Worm (Caenorhabditis elegans) whole organism, young adult: Measurements from ENCODE around the gene F53H4.2.
A peak's percentile ranks its signal among the peaks of the same experiment; 100 is the strongest.

Experiments
- B0336.3 ChIP-seq: fragments of 200-800 bp; sonication (Bioruptor generic); IDR thresholded peaks from 2 replicates; pipeline ENCODE4 v1.3.6; 2022; ENCODE audit warnings: missing genetic modification characterization, missing compliant biosample characterization
- C06A6.2 ChIP-seq: fragments of 200-800 bp; sonication (Bioruptor generic); conservative IDR thresholded peaks from 2 replicates; pipeline ENCODE4 v1.3.6; 2022; ENCODE audit warnings: missing genetic modification characterization, missing compliant biosample characterization
- C17E4.6 ChIP-seq: fragments of 200-800 bp; sonication (Bioruptor generic); IDR thresholded peaks from 2 replicates; pipeline ENCODE4 v1.3.6; 2022; ENCODE audit warnings: missing genetic modification reagents, missing genetic modification characterization, missing compliant biosample characterization
- F22D6.2 ChIP-seq: sonication (generic microtip); optimal IDR thresholded peaks from 2 replicates; lab custom pipeline; 2016; ENCODE audit warnings: mild to moderate bottlenecking, missing genetic modification characterization, missing compliant biosample characterization
- F39B2.1 ChIP-seq: fragments of 200-800 bp; sonication (Bioruptor generic); IDR thresholded peaks from 2 replicates; pipeline ENCODE4 v1.3.6; 2022; ENCODE audit warnings: missing genetic modification reagents, missing genetic modification characterization, missing compliant biosample characterization
- F57C9.4 ChIP-seq: sonication (generic microtip); optimal IDR thresholded peaks from 2 replicates; lab custom pipeline; 2017; ENCODE audit warnings: mild to moderate bottlenecking, missing genetic modification characterization, missing compliant biosample characterization
- K11D2.4 ChIP-seq: fragments of 200-800 bp; sonication (Bioruptor generic); IDR thresholded peaks from 2 replicates; pipeline ENCODE4 v1.3.6; 2022; ENCODE audit warnings: missing genetic modification reagents, missing genetic modification characterization, missing compliant biosample characterization
- K12H6.12 ChIP-seq: fragments of 200-800 bp; sonication (Bioruptor generic); optimal IDR thresholded peaks from 2 replicates; lab custom pipeline; 2018; ENCODE audit warnings: mild to moderate bottlenecking, missing genetic modification characterization, missing compliant biosample characterization
- Y53F4B.3 ChIP-seq: fragments of 200-800 bp; sonication (Bioruptor generic); IDR thresholded peaks from 2 replicates; pipeline ENCODE4 v1.3.6; 2022; ENCODE audit warnings: missing genetic modification reagents, missing genetic modification characterization, missing compliant biosample characterization
- Y53G8AR.9 ChIP-seq: fragments of 200-800 bp; sonication (Bioruptor generic); conservative IDR thresholded peaks from 2 replicates; pipeline ENCODE4 v1.3.6; 2022; ENCODE audit warnings: missing genetic modification reagents, missing genetic modification characterization, missing compliant biosample characterization
- Y95B8A.8 ChIP-seq: fragments of 200-800 bp; sonication (Bioruptor generic); IDR thresholded peaks from 2 replicates; pipeline ENCODE4 v1.3.6; 2022; ENCODE audit warnings: missing genetic modification reagents, missing genetic modification characterization, missing compliant biosample characterization
- akir-1 ChIP-seq: fragments of 200-800 bp; sonication (Bioruptor generic); optimal IDR thresholded peaks from 2 replicates; lab custom pipeline; 2018; ENCODE audit warnings: mild to moderate bottlenecking, missing genetic modification characterization, moderate library complexity, missing compliant biosample characterization
- atf-7 ChIP-seq: sonication (generic microtip); optimal IDR thresholded peaks from 2 replicates; lab custom pipeline; 2017; ENCODE audit warnings: mild to moderate bottlenecking, missing genetic modification characterization, missing compliant biosample characterization
- athp-1 ChIP-seq: sonication (generic microtip); optimal IDR thresholded peaks from 2 replicates; lab custom pipeline; 2017; ENCODE audit warnings: mild to moderate bottlenecking, missing genetic modification characterization, missing compliant biosample characterization
- attf-3 ChIP-seq: fragments of 200-800 bp; sonication (Bioruptor generic); conservative IDR thresholded peaks from 2 replicates; pipeline ENCODE4 v1.3.6; 2022; ENCODE audit warnings: missing genetic modification reagents, missing genetic modification characterization, missing compliant biosample characterization
- attf-6 ChIP-seq: fragments of 200-800 bp; sonication (Bioruptor generic); IDR thresholded peaks from 2 replicates; pipeline ENCODE4 v1.3.6; 2022; ENCODE audit warnings: missing genetic modification reagents, missing genetic modification characterization, missing compliant biosample characterization
- cebp-1 ChIP-seq, 2 experiments: fragments of 200-800 bp in 1 of 2; sonication (Bioruptor generic) in 1 of 2; sonication (generic microtip) in 1 of 2; IDR thresholded peaks in 1 of 2; optimal IDR thresholded peaks in 1 of 2; 2 replicates each; pipeline versions ENCODE4 v1.3.6 to Lab custom; 2017 to 2022; ENCODE audit warnings: missing compliant biosample characterization in 2 of 2, missing genetic modification characterization in 2 of 2, mild to moderate bottlenecking in 1 of 2, missing genetic modification reagents in 1 of 2, moderate library complexity in 1 of 2
- cebp-2 ChIP-seq: fragments of 200-800 bp; sonication (Bioruptor generic); IDR thresholded peaks from 2 replicates; pipeline ENCODE4 v1.3.6; 2022; ENCODE audit warnings: missing genetic modification characterization, missing compliant biosample characterization
- ceh-91 ChIP-seq: fragments of 200-800 bp; sonication (Bioruptor generic); IDR thresholded peaks from 2 replicates; pipeline ENCODE4 v1.3.6; 2022; ENCODE audit warnings: missing genetic modification reagents, missing genetic modification characterization, missing compliant biosample characterization
- chd-7 ChIP-seq: sonication (generic microtip); optimal IDR thresholded peaks from 2 replicates; lab custom pipeline; 2016; ENCODE audit warnings: mild to moderate bottlenecking, missing genetic modification characterization, moderate library complexity, missing compliant biosample characterization
- die-1 ChIP-seq: sonication (generic microtip); optimal IDR thresholded peaks from 2 replicates; lab custom pipeline; 2016; ENCODE audit warnings: missing genotype, mild to moderate bottlenecking, missing genetic modification characterization, missing compliant biosample characterization
- dox-1 ChIP-seq: fragments of 200-800 bp; sonication (Bioruptor generic); IDR thresholded peaks from 2 replicates; pipeline ENCODE4 v1.3.6; 2022; ENCODE audit warnings: missing genetic modification reagents, missing genetic modification characterization, missing compliant biosample characterization
- efl-1 ChIP-seq: fragments of 150-350 bp; optimal IDR thresholded peaks from 2 replicates; lab custom pipeline; 2014; ENCODE audit warnings: missing biosample characterization, missing genetic modification reagents, missing genetic modification characterization
- egl-18 ChIP-seq: fragments of 200-800 bp; sonication (Bioruptor generic); IDR thresholded peaks from 2 replicates; pipeline ENCODE4 v1.3.6; 2022; ENCODE audit warnings: missing genetic modification reagents, missing genetic modification characterization, missing compliant biosample characterization
- gei-17 ChIP-seq: fragments of 200-800 bp; sonication (Bioruptor generic); optimal IDR thresholded peaks from 2 replicates; lab custom pipeline; 2018; ENCODE audit warnings: mild to moderate bottlenecking, missing genetic modification characterization, missing compliant biosample characterization
- him-1 ChIP-seq: sonication (generic microtip); optimal IDR thresholded peaks from 2 replicates; lab custom pipeline; 2016; ENCODE audit warnings: missing genotype, missing genetic modification reagents, missing genetic modification characterization, missing compliant biosample characterization
- hlh-26 ChIP-seq: fragments of 200-800 bp; sonication (Bioruptor generic); conservative IDR thresholded peaks from 2 replicates; pipeline ENCODE4 v1.3.6; 2022; ENCODE audit warnings: missing genetic modification reagents, missing genetic modification characterization, missing compliant biosample characterization
- hmg-1.2 ChIP-seq: fragments of 200-800 bp; sonication (Bioruptor generic); IDR thresholded peaks from 2 replicates; pipeline ENCODE4 v1.3.6; 2022; ENCODE audit warnings: missing genetic modification reagents, missing genetic modification characterization, missing compliant biosample characterization
- hrde-1 ChIP-seq: sonication (generic microtip); optimal IDR thresholded peaks from 2 replicates; lab custom pipeline; 2016; ENCODE audit warnings: missing genetic modification characterization, mild to moderate bottlenecking, missing compliant biosample characterization, moderate library complexity, missing genotype, missing genetic modification reagents, borderline replicate concordance
- lin-40 ChIP-seq: sonication (generic microtip); optimal IDR thresholded peaks from 2 replicates; lab custom pipeline; 2016; ENCODE audit warnings: missing genetic modification characterization, mild to moderate bottlenecking, missing compliant biosample characterization, missing genotype, missing genetic modification reagents
- lin-54 ChIP-seq: fragments of 200-800 bp; sonication (Bioruptor generic); optimal IDR thresholded peaks from 2 replicates; lab custom pipeline; 2018; ENCODE audit warnings: mild to moderate bottlenecking, missing genetic modification characterization, missing compliant biosample characterization
- lir-1 ChIP-seq: fragments of 200-800 bp; sonication (Bioruptor generic); conservative IDR thresholded peaks from 2 replicates; pipeline ENCODE4 v1.3.6; 2022; ENCODE audit warnings: missing genetic modification reagents, missing genetic modification characterization, missing compliant biosample characterization
- lsl-1 ChIP-seq: fragments of 200-800 bp; sonication (Bioruptor generic); optimal IDR thresholded peaks from 2 replicates; lab custom pipeline; 2018; ENCODE audit warnings: mild to moderate bottlenecking, missing genetic modification characterization, moderate library complexity, missing compliant biosample characterization
- madf-10 ChIP-seq: sonication (generic microtip); optimal IDR thresholded peaks from 2 replicates; lab custom pipeline; 2016; ENCODE audit warnings: mild to moderate bottlenecking, missing genetic modification characterization, missing compliant biosample characterization
- madf-8 ChIP-seq: fragments of 200-800 bp; sonication (Bioruptor generic); conservative IDR thresholded peaks from 2 replicates; pipeline ENCODE4 v1.3.6; 2022; ENCODE audit warnings: missing genetic modification reagents, missing genetic modification characterization, missing compliant biosample characterization
- nfya-2 ChIP-seq: fragments of 200-800 bp; sonication (Bioruptor generic); IDR thresholded peaks from 2 replicates; pipeline ENCODE4 v1.3.6; 2022; ENCODE audit warnings: missing genetic modification reagents, missing genetic modification characterization, missing compliant biosample characterization
- nhr-80 ChIP-seq: sonication (generic microtip); optimal IDR thresholded peaks from 2 replicates; lab custom pipeline; 2016; ENCODE audit warnings: missing genetic modification characterization, missing compliant biosample characterization
- pha-4 ChIP-seq: fragments of 150-350 bp; sonication (generic microtip); optimal IDR thresholded peaks from 2 replicates; lab custom pipeline; 2014; ENCODE audit warnings: missing biosample characterization, missing genetic modification reagents, missing genetic modification characterization
- rec-8 ChIP-seq, 2 experiments: sonication (generic microtip); optimal IDR thresholded peaks; 2 replicates each; lab custom pipeline; 2016; ENCODE audit warnings: mild to moderate bottlenecking in 2 of 2, missing genetic modification characterization in 2 of 2, missing genetic modification reagents in 2 of 2, missing genotype in 2 of 2, missing biosample characterization in 1 of 2, missing compliant biosample characterization in 1 of 2, moderate library complexity in 1 of 2
- snpc-1.3 ChIP-seq: sonication (generic microtip); optimal IDR thresholded peaks from 2 replicates; lab custom pipeline; 2017; ENCODE audit warnings: missing genetic modification characterization, mild to moderate bottlenecking, missing compliant biosample characterization, antibody characterized with exemption, moderate library complexity, missing genotype, missing genetic modification reagents; ENCODE audit not compliant: insufficient read depth
- snpc-3.4 ChIP-seq: sonication (generic microtip); optimal IDR thresholded peaks from 2 replicates; lab custom pipeline; 2017; ENCODE audit warnings: missing genetic modification characterization, mild to moderate bottlenecking, missing compliant biosample characterization, antibody characterized with exemption, moderate library complexity, missing genotype, missing genetic modification reagents
- sptf-2 ChIP-seq: fragments of 200-800 bp; sonication (Bioruptor generic); optimal IDR thresholded peaks from 2 replicates; lab custom pipeline; 2018; ENCODE audit warnings: mild to moderate bottlenecking, missing genetic modification characterization, missing compliant biosample characterization
- tbx-9 ChIP-seq: sonication (generic microtip); optimal IDR thresholded peaks from 2 replicates; lab custom pipeline; 2016; ENCODE audit warnings: borderline replicate concordance, missing genetic modification characterization, inconsistent platforms, missing compliant biosample characterization
- tlf-1 ChIP-seq: fragments of 200-800 bp; sonication (Bioruptor generic); optimal IDR thresholded peaks from 2 replicates; lab custom pipeline; 2018; ENCODE audit warnings: mild to moderate bottlenecking, missing genetic modification characterization, missing compliant biosample characterization
- unc-62 ChIP-seq: fragments of 150-350 bp; optimal IDR thresholded peaks from 2 replicates; lab custom pipeline; 2014; ENCODE audit warnings: missing biosample characterization, missing genetic modification reagents, missing genetic modification characterization
- zim-3 ChIP-seq: sonication (generic microtip); optimal IDR thresholded peaks from 2 replicates; lab custom pipeline; 2017; ENCODE audit warnings: mild to moderate bottlenecking, missing genetic modification characterization, moderate library complexity, missing compliant biosample characterization
- ztf-22 ChIP-seq: fragments of 200-800 bp; sonication (Bioruptor generic); optimal IDR thresholded peaks from 2 replicates; lab custom pipeline; 2018; ENCODE audit warnings: mild to moderate bottlenecking, missing genetic modification characterization, moderate library complexity, missing compliant biosample characterization
- ztf-26 ChIP-seq: sonication (generic microtip); optimal IDR thresholded peaks from 2 replicates; lab custom pipeline; 2017; ENCODE audit warnings: missing genetic modification characterization, missing compliant biosample characterization

Gene F53H4.2

ce11 chrX:15842492-15842891 is 14.5 kb upstream of the F53H4.2 start (continued):
- TF ChIP-seq pha-4 (tag; lab: Kevin White, UChicago) (peak; percentile 60), efl-1 (GFP tag; lab: Kevin White, UChicago) (no peak), nhr-80 (tag; lab: Kevin White, UChicago) (peak; percentile 98), F57C9.4 (tag; lab: Kevin White, UChicago) (no peak), Y53G8AR.9 (GFP tag; lab: Robert Waterston, UW) (no peak), unc-62 (peak; percentile 11), nfya-2 (GFP tag; lab: Robert Waterston, UW) (no peak), C06A6.2 (GFP tag; lab: Robert Waterston, UW) (0 out of 2 replicates have a peak, but pooled peaks have one; percentile 40), C17E4.6 (GFP tag; lab: Robert Waterston, UW) (no peak), hmg-1.2 (GFP tag; lab: Robert Waterston, UW) (no peak), B0336.3 (GFP tag; lab: Robert Waterston, UW) (peak; percentile 67), sptf-2 (no peak), cebp-1 (GFP tag; IDR thresholded peaks at IDR 0.05; lab: Robert Waterston, UW) (no peak), cebp-1 (tag; optimal IDR thresholded peaks at IDR 0.05; lab: Kevin White, UChicago) (peak; percentile 32), dox-1 (peak; percentile 27; the same call in 1 of the 2 replicates), gei-17 (GFP tag; lab: Kevin White, UChicago) (peak; percentile 25), attf-3 (GFP tag; lab: Robert Waterston, UW) (no peak), atf-7 (peak; percentile 94), Y53F4B.3 (GFP tag; lab: Robert Waterston, UW) (no peak), athp-1 (tag; lab: Kevin White, UChicago) (no peak), ztf-22 (GFP tag; lab: Kevin White, UChicago) (peak; percentile 35), tlf-1 (GFP tag; lab: Kevin White, UChicago) (peak; percentile 60), madf-8 (no peak), rec-8 (tag; optimal IDR thresholded peaks at IDR 0.05; lab: Kevin White, UChicago) (no peak), K11D2.4 (no peak), lir-1 (GFP tag; lab: Robert Waterston, UW) (no peak), zim-3 (tag; lab: Kevin White, UChicago) (peak; percentile 15), lin-54 (no peak), cebp-2 (GFP tag; lab: Robert Waterston, UW) (no peak), ztf-26 (tag; lab: Kevin White, UChicago) (no peak), lin-40 (tag; lab: Kevin White, UChicago) (peak; percentile 66), F22D6.2 (tag; lab: Kevin White, UChicago) (peak; percentile 22), egl-18 (GFP tag; lab: Robert Waterston, UW) (no peak), snpc-3.4 (tag; lab: Kevin White, UChicago) (no peak), akir-1 (GFP tag; lab: Kevin White, UChicago) (no peak), ceh-91 (GFP tag; lab: Robert Waterston, UW) (no peak), die-1 (tag; lab: Kevin White, UChicago) (no peak), madf-10 (tag; lab: Kevin White, UChicago) (peak; percentile 66), attf-6 (GFP tag; lab: Robert Waterston, UW) (no peak), him-1 (tag; lab: Kevin White, UChicago) (no peak), tbx-9 (tag; lab: Kevin White, UChicago) (no peak), lsl-1 (GFP tag; lab: Kevin White, UChicago) (no peak), hrde-1 (tag; lab: Kevin White, UChicago) (no peak), Y95B8A.8 (GFP tag; lab: Robert Waterston, UW) (no peak), snpc-1.3 (no peak), chd-7 (tag; lab: Kevin White, UChicago) (peak; percentile 25), F39B2.1 (GFP tag; lab: Robert Waterston, UW) (no peak), K12H6.12 (tag; lab: Kevin White, UChicago) (no peak), hlh-26 (GFP tag; lab: Robert Waterston, UW) (no peak)
